Worm (Caenorhabditis elegans) whole organism, L4 larva: Measurements from ENCODE around the gene spin-4.

Experiments
- F10B5.3 ChIP-seq: sonication (generic microtip); optimal IDR thresholded peaks from 2 replicates; lab custom pipeline; 2016; ENCODE audit warnings: mild to moderate bottlenecking, missing genetic modification characterization, missing compliant biosample characterization
- F44E2.7 ChIP-seq: fragments of 200-800 bp; sonication (Bioruptor generic); IDR thresholded peaks from 2 replicates; pipeline ENCODE4 v2.1.2; 2022; ENCODE audit warnings: missing genetic modification characterization, missing compliant biosample characterization
- T20F7.1 ChIP-seq: fragments of 200-800 bp; sonication (Bioruptor generic); optimal IDR thresholded peaks from 2 replicates; lab custom pipeline; 2018; ENCODE audit warnings: mild to moderate bottlenecking, missing genetic modification characterization, missing compliant biosample characterization
- Y48G9A.11 ChIP-seq: fragments of 200-800 bp; sonication (Bioruptor generic); IDR thresholded peaks from 2 replicates; pipeline ENCODE4 v1.3.6; 2022; ENCODE audit warnings: missing genetic modification reagents, missing genetic modification characterization, missing compliant biosample characterization
- ama-1 ChIP-seq: fragments of 150-350 bp; optimal IDR thresholded peaks from 2 replicates; lab custom pipeline; 2014; ENCODE audit warnings: inconsistent platforms, mixed read lengths
- attf-4 ChIP-seq: sonication (generic microtip); optimal IDR thresholded peaks from 3 replicates; lab custom pipeline; 2017; ENCODE audit warnings: missing biosample characterization, missing genetic modification characterization
- ceh-82 ChIP-seq: sonication (generic microtip); optimal IDR thresholded peaks from 2 replicates; lab custom pipeline; 2017; ENCODE audit warnings: missing biosample characterization, missing genetic modification characterization
- daf-12 ChIP-seq: fragments of 150-350 bp; optimal IDR thresholded peaks from 2 replicates; lab custom pipeline; 2014; ENCODE audit warnings: missing biosample characterization, missing genetic modification reagents, missing genetic modification characterization
- daf-8 ChIP-seq: fragments of 200-800 bp; sonication (Bioruptor generic); IDR thresholded peaks from 2 replicates; pipeline ENCODE4 v1.3.6; 2022; ENCODE audit warnings: missing genetic modification characterization, missing compliant biosample characterization
- fkh-10 ChIP-seq: fragments of 150-350 bp; optimal IDR thresholded peaks from 2 replicates; lab custom pipeline; 2014; ENCODE audit warnings: missing biosample characterization, missing genetic modification reagents, missing genetic modification characterization
- fos-1 ChIP-seq: fragments of 150-350 bp; optimal IDR thresholded peaks from 2 replicates; lab custom pipeline; 2014; ENCODE audit warnings: missing biosample characterization, missing genetic modification characterization
- jun-1 ChIP-seq: fragments of 150-350 bp; optimal IDR thresholded peaks from 2 replicates; lab custom pipeline; 2014; ENCODE audit warnings: missing biosample characterization, missing genetic modification reagents, missing genetic modification characterization
- lin-39 ChIP-seq: fragments of 150-350 bp; optimal IDR thresholded peaks from 2 replicates; lab custom pipeline; 2014; ENCODE audit warnings: missing biosample characterization, missing genetic modification reagents, missing genetic modification characterization
- lsy-2 ChIP-seq, 2 experiments: fragments of 150-350 bp in 1 of 2; sonication (generic microtip) in 1 of 2; optimal IDR thresholded peaks; 2 replicates each; lab custom pipeline; 2014 to 2017; ENCODE audit warnings: missing biosample characterization in 2 of 2, missing genetic modification characterization in 2 of 2
- nhr-11 ChIP-seq: fragments of 150-350 bp; optimal IDR thresholded peaks from 2 replicates; lab custom pipeline; 2014; ENCODE audit warnings: missing biosample characterization, missing genetic modification characterization
- nhr-25 ChIP-seq: sonication (generic microtip); optimal IDR thresholded peaks from 2 replicates; lab custom pipeline; 2017; ENCODE audit warnings: missing genetic modification characterization, mild to moderate bottlenecking, missing compliant biosample characterization, antibody characterized with exemption, moderate library complexity, borderline replicate concordance; ENCODE audit not compliant: insufficient read depth
- nhr-42 ChIP-seq: fragments of 200-800 bp; sonication (Bioruptor generic); IDR thresholded peaks from 2 replicates; pipeline ENCODE4 v1.3.6; 2022; ENCODE audit warnings: missing genetic modification characterization, missing compliant biosample characterization
- nhr-76 ChIP-seq: fragments of 150-350 bp; optimal IDR thresholded peaks from 2 replicates; lab custom pipeline; 2014; ENCODE audit warnings: missing biosample characterization, missing genetic modification characterization
- php-3 ChIP-seq: fragments of 200-800 bp; sonication (Bioruptor generic); IDR thresholded peaks from 2 replicates; pipeline ENCODE4 v1.3.6; 2022; ENCODE audit warnings: missing genetic modification reagents, missing genetic modification characterization, missing compliant biosample characterization
- set-16 ChIP-seq: fragments of 200-800 bp; sonication (Bioruptor generic); IDR thresholded peaks from 2 replicates; pipeline ENCODE4 v1.3.6; 2022; ENCODE audit warnings: missing genetic modification reagents, missing genetic modification characterization, missing compliant biosample characterization
- spr-1 ChIP-seq: sonication (generic microtip); optimal IDR thresholded peaks from 2 replicates; lab custom pipeline; 2016; ENCODE audit warnings: mild to moderate bottlenecking, missing genetic modification characterization, missing compliant biosample characterization
- tra-1 ChIP-seq: fragments of 200-800 bp; sonication (Bioruptor generic); IDR thresholded peaks from 2 replicates; pipeline ENCODE4 v1.3.6; 2022; ENCODE audit warnings: missing genetic modification reagents, missing genetic modification characterization, missing compliant biosample characterization
- unc-62 ChIP-seq, 3 experiments: fragments of 150-350 bp in 1 of 3; sonication (generic microtip); optimal IDR thresholded peaks in 2 of 3; peaks in 1 of 3; 1 replicate in 1 of 3; 2 replicates in 2 of 3; lab custom pipeline; 2014 to 2017; ENCODE audit warnings: missing biosample characterization in 3 of 3, missing genetic modification characterization in 3 of 3, missing genetic modification reagents in 3 of 3, missing genotype in 1 of 3
- vab-7 ChIP-seq: fragments of 200-800 bp; sonication (Bioruptor generic); IDR thresholded peaks from 2 replicates; pipeline ENCODE4 v1.3.6; 2022; ENCODE audit warnings: missing genetic modification reagents, missing genetic modification characterization, missing compliant biosample characterization
- zag-1 ChIP-seq: fragments of 150-350 bp; optimal IDR thresholded peaks from 2 replicates; lab custom pipeline; 2014; ENCODE audit warnings: missing biosample characterization, missing genetic modification characterization
- zip-2 ChIP-seq: fragments of 150-350 bp; optimal IDR thresholded peaks from 2 replicates; lab custom pipeline; 2014; ENCODE audit warnings: missing biosample characterization, missing genetic modification characterization
- ztf-7 ChIP-seq: fragments of 150-350 bp; optimal IDR thresholded peaks from 2 replicates; lab custom pipeline; 2014; ENCODE audit warnings: missing biosample characterization, missing genetic modification characterization

The spin-4 gene

ce11 chrIII:12714266-12714665, 26.1 kb downstream of the spin-4 start, which contains the start of gene ssl-1:
ssl-1 (plus strand) TSS chrIII:12714566.
- TF ChIP-seq zag-1 (tag; lab: Kevin White, UChicago) (no peak), attf-4 (no peak), jun-1 (tag; lab: Kevin White, UChicago) (no peak), ama-1 (lab: Kevin White, UChicago) (no peak), spr-1 (no peak), nhr-11 (tag; lab: Kevin White, UChicago) (no peak), unc-62 (GFP tag; optimal IDR thresholded peaks at IDR 0.05 in 1 of 2; lab: Kevin White, UChicago) (no peak), unc-62 (tag; optimal IDR thresholded peaks at IDR 0.05; lab: Kevin White, UChicago) (no peak), T20F7.1 (GFP tag; lab: Kevin White, UChicago) (no peak), ztf-7 (tag; lab: Kevin White, UChicago) (no peak), lin-39 (tag; lab: Kevin White, UChicago) (no peak), ceh-82 (tag; lab: Kevin White, UChicago) (no peak), lsy-2 (tag; optimal IDR thresholded peaks at IDR 0.05; lab: Kevin White, UChicago) (no peak)
- TF ChIP-seq, all 104 proteins: peak for 0

- TF ChIP-seq zip-2 (tag; lab: Kevin White, UChicago) (no peak), set-16 (peak; percentile 85)
Measured at ce11 chrIII:12728149-12728548, 40.0 kb downstream of the spin-4 start.

DNA sequence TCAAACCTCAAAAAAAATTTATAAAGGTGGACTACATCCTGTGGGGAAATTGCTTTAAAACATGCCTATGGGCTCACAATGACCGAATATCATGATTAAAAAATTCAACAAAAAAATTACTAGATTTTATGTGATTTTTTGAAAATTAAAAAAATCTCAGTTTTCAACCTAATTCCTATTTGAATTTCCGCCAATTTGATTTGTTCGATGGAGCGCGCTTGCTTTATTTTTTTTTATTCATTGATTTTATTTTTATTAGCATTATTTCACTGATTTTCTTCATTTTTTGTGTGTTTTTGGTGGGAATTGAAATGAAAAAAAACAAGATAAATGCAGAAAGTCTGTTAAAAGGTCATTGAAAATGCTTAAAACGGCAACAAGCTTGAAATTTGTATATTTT, 50.8 kb downstream of the spin-4 start:
- TF ChIP-seq daf-12 (tag; lab: Kevin White, UChicago) (no peak), F10B5.3 (tag; lab: Kevin White, UChicago) (no peak), F44E2.7 (GFP tag; lab: Robert Waterston, UW) (no peak), nhr-25 (tag; lab: Kevin White, UChicago) (no peak)

DNA sequence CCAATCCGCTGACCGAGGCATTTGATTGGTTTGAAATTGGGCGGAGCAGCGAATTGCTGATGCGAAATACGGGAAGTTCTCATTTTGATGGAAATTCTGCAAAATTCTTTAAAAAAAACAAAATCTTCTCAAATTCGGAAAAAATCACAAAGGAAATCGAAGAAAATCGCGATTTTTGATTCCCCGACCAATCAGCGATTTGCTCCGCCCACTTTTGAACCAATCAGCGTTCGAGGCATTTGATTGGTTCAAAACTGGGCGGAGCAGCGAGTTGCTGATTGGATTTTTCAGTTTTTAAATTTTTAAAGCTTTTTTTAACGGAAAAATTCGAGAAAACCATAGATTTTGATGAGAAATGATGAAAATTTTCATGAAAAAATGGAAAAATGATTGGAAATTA, 52.2 kb downstream of the spin-4 start:
- TF ChIP-seq Y48G9A.11 (GFP tag; lab: Robert Waterston, UW): no peak
- TF ChIP-seq vab-7 (GFP tag; lab: Robert Waterston, UW): no peak
- TF ChIP-seq tra-1 (GFP tag; lab: Robert Waterston, UW): no peak
- TF ChIP-seq daf-8: no peak
- no peak for TF ChIP-seq nhr-42
- no peak for TF ChIP-seq fos-1 (tag; lab: Kevin White, UChicago)
- TF ChIP-seq nhr-76 (tag; lab: Kevin White, UChicago): no peak
- no peak for TF ChIP-seq fkh-10

DNA sequence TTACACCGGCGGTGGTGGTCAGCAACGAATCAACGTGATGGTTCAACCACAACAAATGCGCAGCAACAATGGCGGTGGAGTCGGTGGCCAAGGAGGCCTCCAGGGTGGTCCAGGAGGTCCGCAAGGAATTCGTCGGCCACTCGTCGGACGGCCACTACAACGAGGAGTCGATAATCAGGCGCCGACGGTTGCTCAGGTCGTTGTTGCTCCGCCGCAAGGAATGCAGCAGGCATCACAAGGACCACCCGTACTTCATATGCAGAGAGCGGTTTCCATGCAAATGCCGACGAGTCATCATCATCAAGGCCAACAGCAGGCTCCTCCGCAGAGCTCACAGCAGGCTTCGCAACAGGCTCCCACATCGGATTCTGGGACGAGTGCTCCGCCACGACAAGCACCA, 55.4 kb downstream of the spin-4 start:
- TF ChIP-seq zag-1 (tag; lab: Kevin White, UChicago) (no peak), set-16 (peak; percentile 88), php-3 (GFP tag; lab: Robert Waterston, UW) (0 out of 2 replicates have a peak, but pooled peaks have one; percentile 21)

DNA sequence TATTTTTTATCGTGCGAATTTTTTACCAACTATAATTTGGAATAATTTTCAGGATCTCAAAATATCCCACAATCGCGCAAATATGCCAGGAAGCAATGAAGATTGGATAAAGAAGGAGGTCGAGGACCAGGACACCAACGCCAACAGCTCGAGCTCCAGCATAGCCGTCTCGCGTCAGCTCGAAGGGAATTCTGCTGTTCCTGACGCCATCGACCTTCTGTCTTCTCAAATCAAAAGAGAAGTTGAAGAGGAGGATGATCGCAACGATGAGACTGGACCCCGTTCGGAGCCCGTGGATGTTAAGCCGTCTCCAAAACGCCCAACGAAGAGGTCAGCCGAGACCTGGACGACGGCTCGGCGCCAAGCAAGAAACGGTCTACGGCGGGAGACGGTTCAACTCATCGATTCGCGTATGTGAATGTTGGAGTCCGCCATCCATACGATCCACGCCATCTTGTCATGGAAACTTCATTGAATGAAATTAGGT, 58.3 kb downstream of the spin-4 start, which contains the start of gene Y111B2A.21:
TSS of gene Y111B2A.21 (plus strand) at position 51 of the 487 bp plus-strand sequence.
- TF ChIP-seq nhr-76 (tag; lab: Kevin White, UChicago) (no peak), set-16 (peak; percentile 60; the same call in 1 of the 2 replicates)
